Fruit fly (Drosophila melanogaster) whole organism, prepupa: Measurements from ENCODE around the gene red.

ENCODE experiments used
- Blimp-1 ChIP-seq: fragments of 200-800 bp; sonication (Bioruptor generic); optimal IDR thresholded peaks from 3 replicates; lab custom pipeline; 2017; ENCODE audit warnings: missing biosample characterization, missing genetic modification characterization, mild to moderate bottlenecking, moderate library complexity, missing genetic modification reagents
- CG15336 ChIP-seq: fragments of 200-800 bp; sonication (Bioruptor generic); IDR thresholded peaks from 2 replicates; pipeline ENCODE4 v1.3.6; 2022; ENCODE audit warnings: missing biosample characterization, missing genetic modification characterization
- CG16779 ChIP-seq: fragments of 200-800 bp; sonication (Bioruptor generic); optimal IDR thresholded peaks from 3 replicates; lab custom pipeline; 2017; ENCODE audit warnings: missing biosample characterization, mild to moderate bottlenecking, missing genetic modification characterization
- CG31627 ChIP-seq: fragments of 200-800 bp; sonication (Bioruptor generic); optimal IDR thresholded peaks from 3 replicates; lab custom pipeline; 2016; ENCODE audit warnings: missing biosample characterization, missing genetic modification characterization
- CG34406 ChIP-seq: fragments of 200-800 bp; sonication (Bioruptor generic); optimal IDR thresholded peaks from 3 replicates; lab custom pipeline; 2016; ENCODE audit warnings: missing biosample characterization, missing genetic modification characterization
- CG6276 ChIP-seq: fragments of 200-800 bp; sonication (Bioruptor generic); optimal IDR thresholded peaks from 2 replicates; lab custom pipeline; 2017; ENCODE audit warnings: missing biosample characterization, mild to moderate bottlenecking, missing genetic modification characterization
- CG6854 ChIP-seq: fragments of 200-800 bp; sonication (Bioruptor generic); optimal IDR thresholded peaks from 2 replicates; lab custom pipeline; 2017; ENCODE audit warnings: missing biosample characterization, mild to moderate bottlenecking, missing genetic modification characterization
- CG8119 ChIP-seq: fragments of 200-800 bp; sonication (Bioruptor generic); IDR thresholded peaks from 3 replicates; pipeline ENCODE4 v1.3.6; 2022; ENCODE audit warnings: missing biosample characterization, missing genetic modification characterization
- CG8632 ChIP-seq: fragments of 200-800 bp; sonication (Bioruptor generic); optimal IDR thresholded peaks from 3 replicates; lab custom pipeline; 2016; ENCODE audit warnings: missing biosample characterization, missing genetic modification characterization
- OdsH ChIP-seq: fragments of 200-800 bp; sonication (Bioruptor generic); optimal IDR thresholded peaks from 3 replicates; lab custom pipeline; 2016; ENCODE audit warnings: missing biosample characterization, missing genetic modification characterization
- Sox102F ChIP-seq: fragments of 200-800 bp; sonication (Bioruptor generic); optimal IDR thresholded peaks from 2 replicates; lab custom pipeline; 2016; ENCODE audit warnings: missing biosample characterization, mild to moderate bottlenecking, missing genetic modification characterization
- salr ChIP-seq, 2 experiments: fragments of 200-800 bp; sonication (Bioruptor generic); optimal IDR thresholded peaks; 3 replicates each; lab custom pipeline; 2016 to 2018; ENCODE audit warnings: missing biosample characterization in 2 of 2, missing genetic modification characterization in 2 of 2, mild to moderate bottlenecking in 1 of 2
- ss ChIP-seq, 2 experiments: fragments of 200-800 bp; sonication (Bioruptor generic); optimal IDR thresholded peaks; 2 replicates in 1 of 2; 3 replicates in 1 of 2; lab custom pipeline; 2017 to 2018; ENCODE audit warnings: mild to moderate bottlenecking in 2 of 2, missing biosample characterization in 2 of 2, missing genetic modification characterization in 2 of 2, moderate library complexity in 1 of 2

dm6 chr3R:14327472-14328104 lies 38.7 kb downstream of the red start, which contains the start of gene spn-B:
- no peak for TF ChIP-seq CG16779
- peak; percentile 75 for TF ChIP-seq OdsH
- peak; percentile 81 for TF ChIP-seq CG8119 (GFP tag; lab: Robert Waterston, UW)
- TF ChIP-seq CG8632 (GFP tag; lab: Kevin White, UChicago) = peak; percentile 74
- peak; percentile 58 for TF ChIP-seq Blimp-1 (GFP tag; lab: Kevin White, UChicago)
- peak; percentile 8 to 44 for TF ChIP-seq salr (GFP tag; optimal IDR thresholded peaks at IDR 0.05; lab: Kevin White, UChicago)
- TF ChIP-seq Sox102F (GFP tag; lab: Kevin White, UChicago) = peak; percentile 87
- TF ChIP-seq ss (GFP tag; optimal IDR thresholded peaks at IDR 0.05; lab: Kevin White, UChicago) = peak; percentile 54 to 75
- no peak for TF ChIP-seq CG6854
- no peak for TF ChIP-seq CG6276 (GFP tag; lab: Kevin White, UChicago)
- TF ChIP-seq CG15336 (GFP tag; lab: Robert Waterston, UW) = peak; percentile 82
- TF ChIP-seq CG31627 = peak; percentile 77
- peak; percentile 68 for TF ChIP-seq CG34406 (GFP tag; lab: Kevin White, UChicago)
